Worm (Caenorhabditis elegans) whole organism, mixed stage, embryonic: ENCODE results near the gene coq-8.

Experiments
- elt-3 ChIP-seq: fragments of 150-350 bp; optimal IDR thresholded peaks from 2 replicates; lab custom pipeline; 2014; ENCODE audit warnings: missing biosample characterization, missing genetic modification characterization
- lin-13 ChIP-seq: fragments of 150-350 bp; optimal IDR thresholded peaks from 2 replicates; lab custom pipeline; 2014; ENCODE audit warnings: missing biosample characterization, missing genetic modification characterization
- mab-5 ChIP-seq: fragments of 150-350 bp; optimal IDR thresholded peaks from 2 replicates; lab custom pipeline; 2014; ENCODE audit warnings: missing biosample characterization, missing genetic modification characterization
- nhr-237 ChIP-seq: fragments of 150-350 bp; optimal IDR thresholded peaks from 2 replicates; lab custom pipeline; 2014; ENCODE audit warnings: missing biosample characterization, missing genetic modification characterization
- nhr-76 ChIP-seq: sonication (generic microtip); optimal IDR thresholded peaks from 2 replicates; lab custom pipeline; 2017; ENCODE audit warnings: missing biosample characterization, missing genetic modification characterization
- pha-4 ChIP-seq: fragments of 150-350 bp; optimal IDR thresholded peaks from 2 replicates; lab custom pipeline; 2018; ENCODE audit warnings: missing biosample characterization, missing genetic modification reagents, missing genetic modification characterization
- snpc-4 ChIP-seq: fragments of 150-350 bp; optimal IDR thresholded peaks from 2 replicates; lab custom pipeline; 2014; ENCODE audit warnings: missing biosample characterization, missing genetic modification characterization
- sptf-1 ChIP-seq: sonication (generic microtip); optimal IDR thresholded peaks from 2 replicates; lab custom pipeline; 2017; ENCODE audit warnings: mild to moderate bottlenecking, missing genetic modification characterization, moderate library complexity, missing compliant biosample characterization
- unc-39 ChIP-seq: fragments of 150-350 bp; optimal IDR thresholded peaks from 2 replicates; lab custom pipeline; 2014; ENCODE audit warnings: missing biosample characterization, missing genetic modification characterization
- unc-62 ChIP-seq: fragments of 150-350 bp; optimal IDR thresholded peaks from 2 replicates; lab custom pipeline; 2014; ENCODE audit warnings: missing biosample characterization, missing genetic modification reagents, missing genetic modification characterization
- zip-8 ChIP-seq: fragments of 150-350 bp; optimal IDR thresholded peaks from 2 replicates; lab custom pipeline; 2014; ENCODE audit warnings: missing biosample characterization, missing genetic modification characterization

- TF ChIP-seq elt-3 (tag; lab: Kevin White, UChicago): no peak
- no peak for TF ChIP-seq nhr-237 (tag; lab: Kevin White, UChicago)
- no peak for TF ChIP-seq unc-39 (tag; lab: Kevin White, UChicago)
- no peak for TF ChIP-seq snpc-4 (tag; lab: Kevin White, UChicago)
- no peak for TF ChIP-seq unc-62 (GFP tag; lab: Kevin White, UChicago)
- TF ChIP-seq sptf-1: no peak
- TF ChIP-seq nhr-76 (tag; lab: Kevin White, UChicago): no peak
- no peak for TF ChIP-seq lin-13 (tag; lab: Kevin White, UChicago)
- TF ChIP-seq mab-5 (tag; lab: Kevin White, UChicago): no peak
- TF ChIP-seq pha-4 (tag; lab: Kevin White, UChicago): no peak
- no peak for TF ChIP-seq zip-8
Observed at ce11 chrIII:4859039-4859438, 4.2 kb upstream of the coq-8 start, which contains the start of gene C35D10.6.
